Fruit fly (Drosophila melanogaster): ENCODE results near the gene Nubp2.

Nubp2 gene

dm6 chr3L:20540182-20540974 is 14.0 kb downstream of the Nubp2 start, which contains the start of gene Rcd2 (continued):
- TF ChIP-seq CG17802 (tag; optimal IDR thresholded peaks at IDR 0.05) (no peak), croc (GFP tag; conservative IDR thresholded peaks at IDR 0.05) (no peak), lilli (GFP tag; optimal IDR thresholded peaks at IDR 0.05) (peak; percentile 69), CG1602 (GFP tag; optimal IDR thresholded peaks at IDR 0.05) (peak; percentile 35), chinmo (GFP tag; IDR thresholded peaks at IDR 0.05; ENCODE audit: partially characterized antibody) (peak; percentile 81; the same call in 3 of the 4 replicates), CG17359 (tag; optimal IDR thresholded peaks at IDR 0.05) (peak; percentile 84), Chrac-16 (GFP tag; optimal IDR thresholded peaks at IDR 0.05) (no peak), Jarid2 (GFP tag; optimal IDR thresholded peaks at IDR 0.05) (peak; percentile 92), CG4282 (GFP tag; optimal IDR thresholded peaks at IDR 0.05) (no peak), CG15011 (GFP tag; optimal IDR thresholded peaks at IDR 0.05) (peak; percentile 78), abd-A (tag; optimal IDR thresholded peaks at IDR 0.05) (peak; percentile 94), Atf6 (GFP tag; IDR thresholded peaks at IDR 0.05) (peak; percentile 86), lmd (GFP tag; IDR thresholded peaks at IDR 0.05) (peak; percentile 74), trh (GFP tag; optimal IDR thresholded peaks at IDR 0.05) (no peak), CG3065 (GFP tag; optimal IDR thresholded peaks at IDR 0.05) (no peak), CG4854 (GFP tag; optimal IDR thresholded peaks at IDR 0.05) (peak; percentile 17), Bdp1 (GFP tag; optimal IDR thresholded peaks at IDR 0.05) (peak; percentile 49), grau (tag; optimal IDR thresholded peaks at IDR 0.05) (peak; percentile 92), kah (GFP tag; optimal IDR thresholded peaks at IDR 0.05) (peak; percentile 70), bbx (GFP tag; IDR thresholded peaks at IDR 0.05; ENCODE audit: partially characterized antibody) (peak; percentile 96), Six4 (GFP tag; optimal IDR thresholded peaks at IDR 0.05) (no peak), CG43689 (GFP tag; IDR thresholded peaks at IDR 0.05) (no peak), CG11398 (GFP tag; optimal IDR thresholded peaks at IDR 0.05) (peak; percentile 56), pb (GFP tag; optimal IDR thresholded peaks at IDR 0.05) (peak; percentile 5), Tbp (GFP tag; optimal IDR thresholded peaks at IDR 0.05) (no peak), H2.0 (GFP tag; IDR thresholded peaks at IDR 0.05) (peak; percentile 64), ttk (GFP tag; IDR thresholded peaks at IDR 0.05) (no peak), CG4360 (GFP tag; IDR thresholded peaks at IDR 0.05) (no peak), Sox100B (GFP tag; optimal IDR thresholded peaks at IDR 0.05) (peak; percentile 90), Awh (GFP tag; IDR thresholded peaks at IDR 0.05) (peak; percentile 64; the same call in 1 of the 2 replicates), z (GFP tag; IDR thresholded peaks at IDR 0.05) (no peak), tap (tag; optimal IDR thresholded peaks at IDR 0.05) (peak; percentile 82), Adf1 (GFP tag; IDR thresholded peaks at IDR 0.05) (peak; percentile 50; the same call in 1 of the 2 replicates), CG7271 (tag; optimal IDR thresholded peaks at IDR 0.05) (peak; percentile 58), da (GFP tag; optimal IDR thresholded peaks at IDR 0.05) (no peak), CG3847 (GFP tag; IDR thresholded peaks at IDR 0.05) (peak; percentile 70), HLH3B (GFP tag; IDR thresholded peaks at IDR 0.05) (peak; percentile 58; the same call in 1 of the 2 replicates), phol (tag; optimal IDR thresholded peaks at IDR 0.05) (peak; percentile 66), CG1603 (tag; optimal IDR thresholded peaks at IDR 0.05) (peak; percentile 76), ATbp (GFP tag; optimal IDR thresholded peaks at IDR 0.05) (peak; percentile 26), CG8944 (GFP tag; optimal IDR thresholded peaks at IDR 0.05) (no peak), eve (GFP tag; optimal IDR thresholded peaks at IDR 0.05) (peak in 1 of 2 experiments; percentile 47), Dad (GFP tag; optimal IDR thresholded peaks at IDR 0.05) (no peak), ci (GFP tag; IDR thresholded peaks at IDR 0.05) (peak; percentile 51; the same call in 2 of the 3 replicates), Ptx1 (GFP tag; IDR thresholded peaks at IDR 0.05) (peak; percentile 82), CG10267 (tag; optimal IDR thresholded peaks at IDR 0.05) (peak; percentile 78), CG12071 (GFP tag; optimal IDR thresholded peaks at IDR 0.05) (peak; percentile 84), chn (GFP tag; optimal IDR thresholded peaks at IDR 0.05) (peak; percentile 35), bab2 (GFP tag; optimal IDR thresholded peaks at IDR 0.05) (peak; percentile 68), CoRest (tag; optimal IDR thresholded peaks at IDR 0.05) (peak; percentile 88)

Measured in whole organism, embryonic.